Worm (Caenorhabditis elegans) whole organism, young adult: ENCODE measurements around the gene mff-1.
A peak's percentile ranks its signal among the peaks of the same experiment; 100 is the strongest.

Experiments used
- B0019.2 ChIP-seq: fragments of 200-800 bp; sonication (Bioruptor generic); conservative IDR thresholded peaks from 2 replicates; pipeline ENCODE4 v1.3.6; 2022; ENCODE audit warnings: missing genetic modification reagents, missing genetic modification characterization, missing compliant biosample characterization
- D2030.7 ChIP-seq: fragments of 200-800 bp; sonication (Bioruptor generic); IDR thresholded peaks from 2 replicates; pipeline ENCODE4 v1.3.6; 2022; ENCODE audit warnings: missing genetic modification reagents, missing genetic modification characterization, missing compliant biosample characterization
- F55B11.4 ChIP-seq: sonication (generic microtip); optimal IDR thresholded peaks from 2 replicates; lab custom pipeline; 2016; ENCODE audit warnings: missing compliant biosample characterization, missing genetic modification characterization, borderline replicate concordance; ENCODE audit not compliant: insufficient read depth
- Y53F4B.3 ChIP-seq: fragments of 200-800 bp; sonication (Bioruptor generic); IDR thresholded peaks from 2 replicates; pipeline ENCODE4 v1.3.6; 2022; ENCODE audit warnings: missing genetic modification reagents, missing genetic modification characterization, missing compliant biosample characterization
- Y56A3A.18 ChIP-seq: fragments of 200-800 bp; sonication (Bioruptor generic); IDR thresholded peaks from 2 replicates; pipeline ENCODE4 v1.3.6; 2022; ENCODE audit warnings: missing genetic modification reagents, missing genetic modification characterization, missing compliant biosample characterization
- aptf-3 ChIP-seq: fragments of 200-800 bp; sonication (Bioruptor generic); IDR thresholded peaks from 2 replicates; pipeline ENCODE4 v1.3.6; 2022; ENCODE audit warnings: missing genetic modification characterization, missing compliant biosample characterization
- attf-3 ChIP-seq: fragments of 200-800 bp; sonication (Bioruptor generic); conservative IDR thresholded peaks from 2 replicates; pipeline ENCODE4 v1.3.6; 2022; ENCODE audit warnings: missing genetic modification reagents, missing genetic modification characterization, missing compliant biosample characterization
- ccch-3 ChIP-seq: fragments of 200-800 bp; sonication (Bioruptor generic); optimal IDR thresholded peaks from 2 replicates; lab custom pipeline; 2018; ENCODE audit warnings: mild to moderate bottlenecking, missing genetic modification characterization, missing compliant biosample characterization
- cebp-1 ChIP-seq, 2 experiments: fragments of 200-800 bp in 1 of 2; sonication (Bioruptor generic) in 1 of 2; sonication (generic microtip) in 1 of 2; IDR thresholded peaks in 1 of 2; optimal IDR thresholded peaks in 1 of 2; 2 replicates each; pipeline versions ENCODE4 v1.3.6 to Lab custom; 2017 to 2022; ENCODE audit warnings: missing compliant biosample characterization in 2 of 2, missing genetic modification characterization in 2 of 2, mild to moderate bottlenecking in 1 of 2, missing genetic modification reagents in 1 of 2, moderate library complexity in 1 of 2
- cebp-2 ChIP-seq: fragments of 200-800 bp; sonication (Bioruptor generic); IDR thresholded peaks from 2 replicates; pipeline ENCODE4 v1.3.6; 2022; ENCODE audit warnings: missing genetic modification characterization, missing compliant biosample characterization
- ceh-27 ChIP-seq: fragments of 200-800 bp; sonication (Bioruptor generic); optimal IDR thresholded peaks from 2 replicates; lab custom pipeline; 2018; ENCODE audit warnings: mild to moderate bottlenecking, missing genetic modification characterization, moderate library complexity, missing compliant biosample characterization
- ceh-79 ChIP-seq: sonication (generic microtip); optimal IDR thresholded peaks from 2 replicates; lab custom pipeline; 2017; ENCODE audit warnings: mild to moderate bottlenecking, missing genetic modification characterization, missing compliant biosample characterization
- dox-1 ChIP-seq: fragments of 200-800 bp; sonication (Bioruptor generic); IDR thresholded peaks from 2 replicates; pipeline ENCODE4 v1.3.6; 2022; ENCODE audit warnings: missing genetic modification reagents, missing genetic modification characterization, missing compliant biosample characterization
- dpl-1 ChIP-seq: fragments of 150-350 bp; optimal IDR thresholded peaks from 2 replicates; lab custom pipeline; 2014; ENCODE audit warnings: missing biosample characterization, missing genetic modification reagents, missing genetic modification characterization
- hmg-1.2 ChIP-seq: fragments of 200-800 bp; sonication (Bioruptor generic); IDR thresholded peaks from 2 replicates; pipeline ENCODE4 v1.3.6; 2022; ENCODE audit warnings: missing genetic modification reagents, missing genetic modification characterization, missing compliant biosample characterization
- hsf-1 ChIP-seq: fragments of 200-800 bp; sonication (Bioruptor generic); IDR thresholded peaks from 2 replicates; pipeline ENCODE4 v1.3.6; 2022; ENCODE audit warnings: missing genetic modification reagents, missing genetic modification characterization, missing compliant biosample characterization
- let-607 ChIP-seq, 2 experiments: fragments of 200-800 bp in 1 of 2; sonication (Bioruptor generic) in 1 of 2; sonication (generic microtip) in 1 of 2; optimal IDR thresholded peaks; 2 replicates each; lab custom pipeline; 2016 to 2018; ENCODE audit warnings: mild to moderate bottlenecking in 2 of 2, missing compliant biosample characterization in 2 of 2, missing genetic modification characterization in 2 of 2, moderate library complexity in 2 of 2, missing genotype in 1 of 2
- lin-26 ChIP-seq: fragments of 200-800 bp; sonication (Bioruptor generic); IDR thresholded peaks from 2 replicates; pipeline ENCODE4 v1.3.6; 2022; ENCODE audit warnings: missing genetic modification reagents, missing genetic modification characterization, missing compliant biosample characterization
- lin-40 ChIP-seq: sonication (generic microtip); optimal IDR thresholded peaks from 2 replicates; lab custom pipeline; 2016; ENCODE audit warnings: missing genetic modification characterization, mild to moderate bottlenecking, missing compliant biosample characterization, missing genotype, missing genetic modification reagents
- lsl-1 ChIP-seq: fragments of 200-800 bp; sonication (Bioruptor generic); optimal IDR thresholded peaks from 2 replicates; lab custom pipeline; 2018; ENCODE audit warnings: mild to moderate bottlenecking, missing genetic modification characterization, moderate library complexity, missing compliant biosample characterization
- lsy-27 ChIP-seq: sonication (generic microtip); optimal IDR thresholded peaks from 2 replicates; lab custom pipeline; 2017; ENCODE audit warnings: missing genetic modification characterization, mild to moderate bottlenecking, missing compliant biosample characterization, antibody characterized with exemption, missing genotype, borderline replicate concordance; ENCODE audit not compliant: insufficient read depth
- madf-10 ChIP-seq: sonication (generic microtip); optimal IDR thresholded peaks from 2 replicates; lab custom pipeline; 2016; ENCODE audit warnings: mild to moderate bottlenecking, missing genetic modification characterization, missing compliant biosample characterization
- madf-6 ChIP-seq: fragments of 200-800 bp; sonication (Bioruptor generic); IDR thresholded peaks from 2 replicates; pipeline ENCODE4 v1.3.6; 2022; ENCODE audit warnings: missing genetic modification reagents, missing genetic modification characterization, missing compliant biosample characterization
- madf-8 ChIP-seq: fragments of 200-800 bp; sonication (Bioruptor generic); conservative IDR thresholded peaks from 2 replicates; pipeline ENCODE4 v1.3.6; 2022; ENCODE audit warnings: missing genetic modification reagents, missing genetic modification characterization, missing compliant biosample characterization
- nhr-80 ChIP-seq: sonication (generic microtip); optimal IDR thresholded peaks from 2 replicates; lab custom pipeline; 2016; ENCODE audit warnings: missing genetic modification characterization, missing compliant biosample characterization
- pha-4 ChIP-seq: fragments of 150-350 bp; sonication (generic microtip); optimal IDR thresholded peaks from 2 replicates; lab custom pipeline; 2014; ENCODE audit warnings: missing biosample characterization, missing genetic modification reagents, missing genetic modification characterization
- repo-1 ChIP-seq: sonication (generic microtip); optimal IDR thresholded peaks from 2 replicates; lab custom pipeline; 2017; ENCODE audit warnings: mild to moderate bottlenecking, missing genetic modification characterization, missing compliant biosample characterization
- snpc-1.3 ChIP-seq: sonication (generic microtip); optimal IDR thresholded peaks from 2 replicates; lab custom pipeline; 2017; ENCODE audit warnings: missing genetic modification characterization, mild to moderate bottlenecking, missing compliant biosample characterization, antibody characterized with exemption, moderate library complexity, missing genotype, missing genetic modification reagents; ENCODE audit not compliant: insufficient read depth
- snpc-3.4 ChIP-seq: sonication (generic microtip); optimal IDR thresholded peaks from 2 replicates; lab custom pipeline; 2017; ENCODE audit warnings: missing genetic modification characterization, mild to moderate bottlenecking, missing compliant biosample characterization, antibody characterized with exemption, moderate library complexity, missing genotype, missing genetic modification reagents
- somi-1 ChIP-seq: fragments of 200-800 bp; sonication (Bioruptor generic); optimal IDR thresholded peaks from 2 replicates; lab custom pipeline; 2018; ENCODE audit warnings: mild to moderate bottlenecking, missing genetic modification characterization, missing compliant biosample characterization
- sptf-2 ChIP-seq: fragments of 200-800 bp; sonication (Bioruptor generic); optimal IDR thresholded peaks from 2 replicates; lab custom pipeline; 2018; ENCODE audit warnings: mild to moderate bottlenecking, missing genetic modification characterization, missing compliant biosample characterization
- tbp1 ChIP-seq: fragments of 200-800 bp; sonication (Bioruptor generic); optimal IDR thresholded peaks from 2 replicates; lab custom pipeline; 2018; ENCODE audit warnings: mild to moderate bottlenecking, missing genetic modification characterization, missing compliant biosample characterization
- ztf-18 ChIP-seq: sonication (generic microtip); optimal IDR thresholded peaks from 2 replicates; lab custom pipeline; 2016; ENCODE audit warnings: missing genotype, mild to moderate bottlenecking, missing genetic modification characterization, missing compliant biosample characterization
- ztf-6 ChIP-seq: fragments of 200-800 bp; sonication (Bioruptor generic); IDR thresholded peaks from 2 replicates; pipeline ENCODE4 v1.3.6; 2022; ENCODE audit warnings: missing genetic modification reagents, missing genetic modification characterization, missing compliant biosample characterization

Gene mff-1

DNA sequence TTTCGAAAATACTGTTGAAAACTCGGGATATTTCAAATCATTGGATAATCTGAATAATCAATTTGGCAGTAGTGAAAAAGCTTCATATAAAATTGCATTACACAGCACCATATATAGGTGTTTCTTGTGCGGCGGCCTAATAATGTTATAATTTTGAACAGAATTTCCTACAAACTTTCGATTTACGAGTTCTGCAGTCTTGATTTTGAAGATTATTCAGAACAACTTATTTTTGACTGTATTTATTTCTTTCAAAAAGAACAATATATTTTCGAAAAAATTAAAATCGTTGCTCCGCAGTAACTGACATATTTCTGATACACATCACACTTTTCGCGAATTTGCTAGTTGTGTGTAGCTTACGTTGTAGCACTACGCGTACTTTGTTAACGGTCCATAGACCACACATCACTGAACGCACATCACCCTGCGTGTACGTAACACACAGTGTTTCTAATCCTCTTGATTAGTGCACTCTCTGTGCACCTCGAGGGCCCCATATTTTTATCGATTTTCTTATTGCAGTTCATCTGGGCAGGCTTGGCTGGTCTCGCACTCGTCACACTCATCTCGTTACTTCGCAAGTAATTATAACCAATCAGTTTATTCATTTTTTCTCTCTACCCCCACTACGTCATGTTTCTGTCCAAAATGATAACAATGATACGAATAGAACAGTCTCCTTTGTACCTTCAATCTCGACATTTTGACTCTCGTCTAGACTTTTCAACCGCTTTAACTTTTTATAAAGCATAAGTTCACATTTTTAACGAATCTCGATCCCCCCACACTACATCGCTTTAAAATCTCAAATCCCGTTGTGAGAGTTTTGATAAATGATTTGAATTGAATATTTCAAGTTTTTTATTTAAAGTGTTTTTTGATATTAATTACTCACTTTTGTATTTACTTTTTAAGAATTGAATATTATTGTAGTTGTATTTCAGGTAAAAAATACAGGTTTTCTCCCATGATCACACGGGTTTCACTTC, 3.8 kb upstream of the mff-1 start, which contains the start of the genes F11C1.1 and vwa-8 (continued):
- TF ChIP-seq lin-26 (GFP tag; lab: Robert Waterston, UW) (no peak), lsy-27 (tag; lab: Kevin White, UChicago) (no peak), B0019.2 (no peak), tbp1 (GFP tag; lab: Kevin White, UChicago) (no peak), somi-1 (GFP tag; lab: Kevin White, UChicago) (no peak), pha-4 (tag; lab: Kevin White, UChicago) (no peak), ceh-79 (tag; lab: Kevin White, UChicago) (no peak), Y56A3A.18 (GFP tag; lab: Robert Waterston, UW) (no peak), D2030.7 (no peak), F55B11.4 (tag; lab: Kevin White, UChicago) (no peak), cebp-1 (GFP tag; IDR thresholded peaks at IDR 0.05; lab: Robert Waterston, UW) (no peak), cebp-1 (tag; optimal IDR thresholded peaks at IDR 0.05; lab: Kevin White, UChicago) (peak; percentile 50), madf-6 (GFP tag; lab: Robert Waterston, UW) (no peak), ztf-6 (GFP tag; lab: Robert Waterston, UW) (no peak), hmg-1.2 (peak; percentile 39; the same call in 1 of the 2 replicates), lin-40 (peak; percentile 41), repo-1 (tag; lab: Kevin White, UChicago) (no peak), snpc-3.4 (tag; lab: Kevin White, UChicago) (no peak), ceh-27 (GFP tag; lab: Kevin White, UChicago) (no peak), hsf-1 (GFP tag; lab: Robert Waterston, UW) (no peak), lsl-1 (GFP tag; lab: Kevin White, UChicago) (no peak)

ce11 chrX:12989205-12989604, 2.2 kb upstream of the mff-1 start, which contains the start of gene F11C1.7:
Gene F11C1.7, plus strand, starts transcription at chrX:12989344.
- TF ChIP-seq cebp-2 (GFP tag; lab: Robert Waterston, UW) (no peak), madf-8 (GFP tag; lab: Robert Waterston, UW) (no peak), nhr-80 (peak; percentile 31), attf-3 (peak; percentile 86), dox-1 (0 out of 2 replicates have a peak, but pooled peaks have one; percentile 32)

- TF ChIP-seq aptf-3 (GFP tag; lab: Robert Waterston, UW) (no peak), F55B11.4 (tag; lab: Kevin White, UChicago) (no peak), snpc-1.3 (tag; lab: Kevin White, UChicago) (no peak), nhr-80 (peak; percentile 76), Y53F4B.3 (no peak), dpl-1 (no peak), madf-10 (tag; lab: Kevin White, UChicago) (no peak), let-607 (tag; optimal IDR thresholded peaks at IDR 0.05; lab: Kevin White, UChicago) (peak in 1 of 2 experiments; percentile 37), ztf-18 (tag; lab: Kevin White, UChicago) (no peak), sptf-2 (GFP tag; lab: Kevin White, UChicago) (no peak), ccch-3 (no peak), madf-8 (GFP tag; lab: Robert Waterston, UW) (no peak)
Measured at ce11 chrX:12982725-12983124, 4.3 kb downstream of the mff-1 start.
